Worm (Caenorhabditis elegans) whole organism, L3 larva: ENCODE data around the gene Y39A3CL.3.

Experiments used
- ZK546.5 ChIP-seq: sonication (generic microtip); optimal IDR thresholded peaks from 2 replicates; lab custom pipeline; 2017; ENCODE audit warnings: missing biosample characterization, missing genetic modification characterization
- daf-12 ChIP-seq: fragments of 150-350 bp; optimal IDR thresholded peaks from 2 replicates; lab custom pipeline; 2014; ENCODE audit warnings: missing biosample characterization, missing genetic modification reagents, missing genetic modification characterization
- elt-3 ChIP-seq, 3 experiments: fragments of 150-350 bp in 1 of 3; sonication (generic microtip) in 2 of 3; optimal IDR thresholded peaks; 2 replicates in 2 of 3; 4 replicates in 1 of 3; lab custom pipeline; 2014 to 2017; ENCODE audit warnings: missing biosample characterization in 3 of 3, missing genetic modification characterization in 3 of 3
- fos-1 ChIP-seq: fragments of 150-350 bp; optimal IDR thresholded peaks from 2 replicates; lab custom pipeline; 2014; ENCODE audit warnings: missing biosample characterization, missing genetic modification characterization
- nhr-11 ChIP-seq: fragments of 150-350 bp; optimal IDR thresholded peaks from 2 replicates; lab custom pipeline; 2014; ENCODE audit warnings: missing biosample characterization, missing genetic modification characterization
- nhr-76 ChIP-seq: fragments of 150-350 bp; sonication (generic microtip); optimal IDR thresholded peaks from 5 replicates; lab custom pipeline; 2014; ENCODE audit warnings: missing biosample characterization, missing genetic modification characterization
- pha-4 ChIP-seq: fragments of 150-350 bp; optimal IDR thresholded peaks from 2 replicates; lab custom pipeline; 2014; ENCODE audit warnings: missing biosample characterization, missing genetic modification reagents, missing genetic modification characterization
- zag-1 ChIP-seq: fragments of 150-350 bp; optimal IDR thresholded peaks from 2 replicates; lab custom pipeline; 2014; ENCODE audit warnings: missing biosample characterization, missing genetic modification characterization

ce11 chrIII:1788033-1788432 is 10.4 kb downstream of the Y39A3CL.3 start, which contains the start of gene rimb-1:
- TF ChIP-seq pha-4 (tag; lab: Kevin White, UChicago) (no peak), daf-12 (no peak), ZK546.5 (no peak), nhr-11 (tag; lab: Kevin White, UChicago) (no peak), nhr-76 (tag; lab: Kevin White, UChicago) (no peak), zag-1 (tag; lab: Kevin White, UChicago) (no peak), fos-1 (tag; lab: Kevin White, UChicago) (no peak), elt-3 (tag; optimal IDR thresholded peaks at IDR 0.05; lab: Kevin White, UChicago) (no peak)
